Fruit fly (Drosophila melanogaster): ENCODE results near the gene CG9368.

CG9368 gene

dm6 chr3L:19632766-19633632, 31.6 kb downstream of the CG9368 start (continued):
- TF ChIP-seq CG30431 (GFP tag; optimal IDR thresholded peaks at IDR 0.05): peak; percentile 26
- peak in 1 of 2 experiments; percentile 75 for TF ChIP-seq Eip74EF (GFP tag; optimal IDR thresholded peaks at IDR 0.05)
- no peak; the same call in 2 of the 3 replicates for TF ChIP-seq ase (GFP tag; IDR thresholded peaks at IDR 0.05)
- peak; percentile 74 for TF ChIP-seq rib (GFP tag; IDR thresholded peaks at IDR 0.05)
- no peak for TF ChIP-seq Nf-YB (GFP tag; optimal IDR thresholded peaks at IDR 0.05)
- peak; percentile 44 for TF ChIP-seq pzg (GFP tag; optimal IDR thresholded peaks at IDR 0.05)
- no peak for TF ChIP-seq CG16813 (GFP tag; IDR thresholded peaks at IDR 0.05; ENCODE audit: partially characterized antibody)
- TF ChIP-seq sc (optimal IDR thresholded peaks at IDR 0.05): no peak
- TF ChIP-seq sc (GFP tag; optimal IDR thresholded peaks at IDR 0.05): no peak
- TF ChIP-seq CG11093 (GFP tag; IDR thresholded peaks at IDR 0.05): 0 out of 3 replicates have a peak, but pooled peaks have one; percentile 10
- TF ChIP-seq Deaf1 (tag; optimal IDR thresholded peaks at IDR 0.05): peak; percentile 14
- TF ChIP-seq CG9797 (GFP tag; optimal IDR thresholded peaks at IDR 0.05): peak; percentile 65
- TF ChIP-seq cas (GFP tag; IDR thresholded peaks at IDR 0.05): peak; percentile 68; the same call in 1 of the 2 replicates
- TF ChIP-seq CG31441 (GFP tag; IDR thresholded peaks at IDR 0.05): peak; percentile 42
- peak; percentile 74 for TF ChIP-seq sd (tag; optimal IDR thresholded peaks at IDR 0.05)
- no peak for TF ChIP-seq jigr1 (GFP tag; IDR thresholded peaks at IDR 0.05)
- TF ChIP-seq CG17359 (tag; optimal IDR thresholded peaks at IDR 0.05): peak; percentile 42
- no peak for TF ChIP-seq zen2 (GFP tag; IDR thresholded peaks at IDR 0.05; ENCODE audit: partially characterized antibody)
- no peak for TF ChIP-seq NC2α (GFP tag; optimal IDR thresholded peaks at IDR 0.05)
- no peak; the same call in 1 of the 2 replicates for TF ChIP-seq amos (GFP tag; IDR thresholded peaks at IDR 0.05; ENCODE audit: partially characterized antibody)
- TF ChIP-seq CG4328 (GFP tag; optimal IDR thresholded peaks at IDR 0.05): no peak
- no peak for TF ChIP-seq vnd (GFP tag; IDR thresholded peaks at IDR 0.05; ENCODE audit: partially characterized antibody)
- peak; percentile 9 for TF ChIP-seq NC2β (GFP tag; optimal IDR thresholded peaks at IDR 0.05)
- TF ChIP-seq sima (GFP tag; optimal IDR thresholded peaks at IDR 0.05): no peak
- no peak for TF ChIP-seq luna (GFP tag; optimal IDR thresholded peaks at IDR 0.05)
- TF ChIP-seq CG7271 (tag; optimal IDR thresholded peaks at IDR 0.05): no peak
- peak; percentile 82; the same call in 3 of the 4 replicates for TF ChIP-seq chinmo (GFP tag; IDR thresholded peaks at IDR 0.05; ENCODE audit: partially characterized antibody)
- no peak for TF ChIP-seq CG10979 (tag; optimal IDR thresholded peaks at IDR 0.05)
- TF ChIP-seq mld (GFP tag; IDR thresholded peaks at IDR 0.05; ENCODE audit: partially characterized antibody): no peak
- TF ChIP-seq chm (GFP tag; IDR thresholded peaks at IDR 0.05): no peak
- TF ChIP-seq Lhr (GFP tag; optimal IDR thresholded peaks at IDR 0.05): no peak
- TF ChIP-seq p53 (GFP tag; optimal IDR thresholded peaks at IDR 0.05): no peak
- TF ChIP-seq E2f1 (GFP tag; IDR thresholded peaks at IDR 0.05): peak; percentile 55; the same call in 1 of the 2 replicates
- no peak for TF ChIP-seq Stat92E (GFP tag; optimal IDR thresholded peaks at IDR 0.05)
- no peak for TF ChIP-seq Lpt (GFP tag; optimal IDR thresholded peaks at IDR 0.05)
- peak; percentile 21 for TF ChIP-seq CG13123 (GFP tag; optimal IDR thresholded peaks at IDR 0.05)
- no peak for TF ChIP-seq CG12236 (GFP tag; optimal IDR thresholded peaks at IDR 0.05)
- peak; percentile 55 for TF ChIP-seq CG13894 (tag; optimal IDR thresholded peaks at IDR 0.05)
- no peak for TF ChIP-seq CG33557 (GFP tag; optimal IDR thresholded peaks at IDR 0.05)
- TF ChIP-seq sr (GFP tag; IDR thresholded peaks at IDR 0.05): no peak
- TF ChIP-seq zfh1 (GFP tag; IDR thresholded peaks at IDR 0.05): peak; percentile 21; the same call in 1 of the 3 replicates
- TF ChIP-seq eve (GFP tag; optimal IDR thresholded peaks at IDR 0.05): peak in 1 of 2 experiments; percentile 66
- TF ChIP-seq CG18764 (GFP tag; optimal IDR thresholded peaks at IDR 0.05): no peak
- no peak for TF ChIP-seq CG43689 (GFP tag; IDR thresholded peaks at IDR 0.05)
- TF ChIP-seq CG7745 (tag; optimal IDR thresholded peaks at IDR 0.05): no peak
- TF ChIP-seq CG10147 (GFP tag; optimal IDR thresholded peaks at IDR 0.05): peak; percentile 47
- peak; percentile 43 for TF ChIP-seq CG17385 (GFP tag; optimal IDR thresholded peaks at IDR 0.05)
- no peak for TF ChIP-seq hb (GFP tag; IDR thresholded peaks at IDR 0.05; ENCODE audit: partially characterized antibody)
